Worm (Caenorhabditis elegans): ENCODE results near the gene xdh-1.

ce11 chrIV:14387766-14388553 is 24.7 kb downstream of the xdh-1 start:
- TF ChIP-seq crh-2 (tag; optimal IDR thresholded peaks at IDR 0.05): no peak
- no peak for TF ChIP-seq Y55F3AM.14 (GFP tag; optimal IDR thresholded peaks at IDR 0.05)
- TF ChIP-seq egl-27 (tag; optimal IDR thresholded peaks at IDR 0.05): no peak
- TF ChIP-seq nhr-11 (tag; optimal IDR thresholded peaks at IDR 0.05): no peak
- no peak for TF ChIP-seq ceh-82 (tag; optimal IDR thresholded peaks at IDR 0.05)
- TF ChIP-seq elt-3 (tag; optimal IDR thresholded peaks at IDR 0.05): no peak
- no peak for TF ChIP-seq lin-13 (GFP tag; optimal IDR thresholded peaks at IDR 0.05)
- no peak for TF ChIP-seq ama-1 (optimal IDR thresholded peaks at IDR 0.05)
- TF ChIP-seq ZK546.5 (tag; optimal IDR thresholded peaks at IDR 0.05): no peak
- TF ChIP-seq aly-2 (tag; optimal IDR thresholded peaks at IDR 0.05): no peak
- TF ChIP-seq unc-39 (tag; optimal IDR thresholded peaks at IDR 0.05): no peak
- no peak for TF ChIP-seq dmd-4 (tag; optimal IDR thresholded peaks at IDR 0.05)
- no peak for TF ChIP-seq zag-1 (tag; optimal IDR thresholded peaks at IDR 0.05)
- no peak for TF ChIP-seq R02D3.7 (tag; optimal IDR thresholded peaks at IDR 0.05)

Measured in whole organism, L2 larva.